Worm (Caenorhabditis elegans) whole organism, L3 larva: ENCODE results near the gene cec-1.
A peak's percentile ranks its signal among the peaks of the same experiment; 100 is the strongest.

ENCODE experiments used
- R02D3.7 ChIP-seq: fragments of 150-350 bp; optimal IDR thresholded peaks from 2 replicates; lab custom pipeline; 2014; ENCODE audit warnings: missing biosample characterization, missing genetic modification characterization
- ZK546.5 ChIP-seq: sonication (generic microtip); optimal IDR thresholded peaks from 2 replicates; lab custom pipeline; 2017; ENCODE audit warnings: missing biosample characterization, missing genetic modification characterization
- aly-2 ChIP-seq: fragments of 150-350 bp; optimal IDR thresholded peaks from 2 replicates; lab custom pipeline; 2014; ENCODE audit warnings: missing biosample characterization, missing genetic modification characterization
- ceh-82 ChIP-seq: fragments of 150-350 bp; optimal IDR thresholded peaks from 2 replicates; lab custom pipeline; 2014; ENCODE audit warnings: missing biosample characterization, missing genetic modification characterization
- ceh-9 ChIP-seq: sonication (generic microtip); optimal IDR thresholded peaks from 2 replicates; lab custom pipeline; 2018; ENCODE audit warnings: missing biosample characterization, missing genetic modification characterization
- egl-27 ChIP-seq: sonication (generic microtip); optimal IDR thresholded peaks from 4 replicates; lab custom pipeline; 2017; ENCODE audit warnings: missing biosample characterization, missing genetic modification reagents, missing genetic modification characterization
- egl-5 ChIP-seq: fragments of 150-350 bp; optimal IDR thresholded peaks from 2 replicates; lab custom pipeline; 2017; ENCODE audit warnings: missing biosample characterization, missing genetic modification reagents, missing genetic modification characterization, inconsistent platforms
- elt-2 ChIP-seq: sonication (generic microtip); optimal IDR thresholded peaks from 2 replicates; lab custom pipeline; 2016; ENCODE audit warnings: missing genetic modification reagents, mild to moderate bottlenecking, missing genetic modification characterization, missing compliant biosample characterization
- eor-1 ChIP-seq, 2 experiments: fragments of 150-350 bp; optimal IDR thresholded peaks; 2 replicates each; lab custom pipeline; 2014 to 2018; ENCODE audit warnings: missing biosample characterization in 2 of 2, missing genetic modification characterization in 2 of 2
- fkh-10 ChIP-seq: sonication (generic microtip); optimal IDR thresholded peaks from 2 replicates; lab custom pipeline; 2017; ENCODE audit warnings: missing biosample characterization, missing genetic modification reagents, missing genetic modification characterization
- fos-1 ChIP-seq: fragments of 150-350 bp; optimal IDR thresholded peaks from 2 replicates; lab custom pipeline; 2014; ENCODE audit warnings: missing biosample characterization, missing genetic modification characterization
- hmg-11 ChIP-seq: sonication (generic microtip); optimal IDR thresholded peaks from 2 replicates; lab custom pipeline; 2016; ENCODE audit warnings: missing genetic modification characterization, missing compliant biosample characterization
- jun-1 ChIP-seq: fragments of 150-350 bp; optimal IDR thresholded peaks from 2 replicates; lab custom pipeline; 2014; ENCODE audit warnings: missing biosample characterization, missing genetic modification reagents, missing genetic modification characterization
- lin-39 ChIP-seq: fragments of 150-350 bp; optimal IDR thresholded peaks from 2 replicates; lab custom pipeline; 2018; ENCODE audit warnings: missing biosample characterization, missing genetic modification reagents, missing genetic modification characterization
- mdl-1 ChIP-seq: fragments of 150-350 bp; optimal IDR thresholded peaks from 2 replicates; lab custom pipeline; 2014; ENCODE audit warnings: missing biosample characterization, missing genetic modification characterization
- nfya-1 ChIP-seq: sonication (generic microtip); optimal IDR thresholded peaks from 2 replicates; lab custom pipeline; 2017; ENCODE audit warnings: missing genetic modification characterization, mild to moderate bottlenecking, missing compliant biosample characterization, antibody characterized with exemption, moderate library complexity; ENCODE audit not compliant: insufficient read depth
- nhr-11 ChIP-seq: fragments of 150-350 bp; optimal IDR thresholded peaks from 2 replicates; lab custom pipeline; 2014; ENCODE audit warnings: missing biosample characterization, missing genetic modification characterization
- nhr-12 ChIP-seq: fragments of 150-350 bp; optimal IDR thresholded peaks from 2 replicates; lab custom pipeline; 2014; ENCODE audit warnings: missing biosample characterization, missing genetic modification characterization
- nhr-23 ChIP-seq: fragments of 150-350 bp; optimal IDR thresholded peaks from 2 replicates; lab custom pipeline; 2014; ENCODE audit warnings: missing biosample characterization, missing genetic modification reagents, missing genetic modification characterization
- nhr-237 ChIP-seq: fragments of 150-350 bp; optimal IDR thresholded peaks from 2 replicates; lab custom pipeline; 2014; ENCODE audit warnings: missing biosample characterization, missing genetic modification characterization
- nhr-25 ChIP-seq: sonication (generic microtip); optimal IDR thresholded peaks from 2 replicates; lab custom pipeline; 2017; ENCODE audit warnings: missing biosample characterization, missing genetic modification characterization
- nhr-28 ChIP-seq: fragments of 150-350 bp; optimal IDR thresholded peaks from 2 replicates; lab custom pipeline; 2014; ENCODE audit warnings: missing biosample characterization, missing genetic modification characterization
- nhr-43 ChIP-seq: sonication (generic microtip); optimal IDR thresholded peaks from 2 replicates; lab custom pipeline; 2016; ENCODE audit warnings: mild to moderate bottlenecking, missing genetic modification characterization, missing compliant biosample characterization; ENCODE audit not compliant: poor library complexity, severe bottlenecking
- nhr-67 ChIP-seq: fragments of 150-350 bp; optimal IDR thresholded peaks from 2 replicates; lab custom pipeline; 2014; ENCODE audit warnings: missing biosample characterization, missing genetic modification characterization
- pha-4 ChIP-seq: fragments of 150-350 bp; optimal IDR thresholded peaks from 2 replicates; lab custom pipeline; 2014; ENCODE audit warnings: missing biosample characterization, missing genetic modification reagents, missing genetic modification characterization
- pqm-1 ChIP-seq: fragments of 150-350 bp; optimal IDR thresholded peaks from 2 replicates; lab custom pipeline; 2017; ENCODE audit warnings: missing biosample characterization, missing genetic modification characterization, inconsistent platforms
- sea-2 ChIP-seq: fragments of 150-350 bp; sonication (generic microtip); optimal IDR thresholded peaks from 4 replicates; lab custom pipeline; 2014; ENCODE audit warnings: missing biosample characterization, missing genetic modification reagents, missing genetic modification characterization
- snpc-4 ChIP-seq: fragments of 150-350 bp; optimal IDR thresholded peaks from 2 replicates; lab custom pipeline; 2014; ENCODE audit warnings: missing biosample characterization, missing genetic modification characterization
- tbx-2 ChIP-seq: sonication (generic microtip); optimal IDR thresholded peaks from 2 replicates; lab custom pipeline; 2016; ENCODE audit warnings: mild to moderate bottlenecking, missing genetic modification characterization, missing compliant biosample characterization
- unc-39 ChIP-seq: sonication (generic microtip); optimal IDR thresholded peaks from 4 replicates; lab custom pipeline; 2017; ENCODE audit warnings: missing biosample characterization, missing genetic modification characterization
- unc-62 ChIP-seq: fragments of 150-350 bp; sonication (generic microtip); optimal IDR thresholded peaks from 4 replicates; lab custom pipeline; 2014; ENCODE audit warnings: missing biosample characterization, missing genetic modification reagents, missing genetic modification characterization
- zag-1 ChIP-seq: fragments of 150-350 bp; optimal IDR thresholded peaks from 2 replicates; lab custom pipeline; 2014; ENCODE audit warnings: missing biosample characterization, missing genetic modification characterization

The cec-1 gene

DNA sequence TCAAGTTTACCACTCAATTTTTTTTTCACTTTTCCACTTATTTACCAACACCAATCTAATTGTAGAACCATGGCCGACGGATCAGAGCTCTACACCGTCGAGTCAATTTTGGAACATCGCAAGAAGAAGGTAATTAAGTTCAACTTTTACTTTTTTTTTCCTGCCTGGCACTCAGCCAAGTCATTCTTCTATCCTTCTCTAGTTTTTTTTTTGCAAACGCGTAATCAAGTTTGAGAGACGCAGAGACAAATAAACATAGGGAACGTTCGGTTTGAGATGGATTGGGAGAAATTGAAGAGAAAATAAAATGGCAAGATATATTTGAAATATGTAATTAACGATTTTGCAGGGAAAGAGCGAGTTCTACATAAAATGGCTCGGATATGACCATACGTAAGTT lies at the start of gene cec-1:
Gene cec-1, plus strand, starts transcription at position 63 of the 400 bp plus-strand sequence.
- TF ChIP-seq fkh-10 (GFP tag; lab: Kevin White, UChicago) (no peak), snpc-4 (tag; lab: Kevin White, UChicago) (no peak), egl-5 (tag; lab: Kevin White, UChicago) (no peak), fos-1 (tag; lab: Kevin White, UChicago) (no peak), lin-39 (tag; lab: Kevin White, UChicago) (no peak), nhr-237 (tag; lab: Kevin White, UChicago) (no peak), sea-2 (GFP tag; lab: Kevin White, UChicago) (no peak), nhr-25 (tag; lab: Kevin White, UChicago) (peak; percentile 14), ceh-9 (tag; lab: Kevin White, UChicago) (no peak), nhr-23 (tag; lab: Kevin White, UChicago) (peak; percentile 12), nhr-28 (no peak), pha-4 (peak; percentile 35), nhr-11 (tag; lab: Kevin White, UChicago) (no peak), nfya-1 (tag; lab: Kevin White, UChicago) (peak; percentile 35)

DNA sequence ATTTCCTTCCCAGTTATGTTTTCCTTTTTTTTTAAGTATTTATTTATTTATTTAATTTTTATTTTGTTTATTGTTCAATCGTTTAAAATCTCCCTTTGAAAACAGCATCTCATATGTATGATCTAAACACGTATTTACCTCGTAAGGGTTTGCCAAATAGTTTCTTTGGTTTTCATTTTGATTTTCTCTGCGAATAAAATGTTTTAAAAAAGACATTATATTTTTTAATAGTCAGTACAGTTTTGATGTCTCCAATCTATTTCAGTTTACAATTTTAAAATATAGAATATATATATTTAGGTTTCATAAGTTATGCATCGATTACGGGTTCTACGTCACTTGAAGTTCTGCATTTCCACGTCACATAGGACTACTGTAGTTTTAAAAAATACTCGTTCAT lies 45.5 kb upstream of the cec-1 start, which contains the start of gene R05D3.12:
Gene R05D3.12, plus strand, starts transcription at position 301 of the 400 bp plus-strand sequence.
- no peak for TF ChIP-seq nhr-12
- TF ChIP-seq sea-2 (GFP tag; lab: Kevin White, UChicago) = no peak
- no peak for TF ChIP-seq zag-1 (tag; lab: Kevin White, UChicago)
- no peak for TF ChIP-seq mdl-1 (tag; lab: Kevin White, UChicago)
- TF ChIP-seq aly-2 (tag; lab: Kevin White, UChicago) = no peak
- no peak for TF ChIP-seq elt-2 (tag; lab: Kevin White, UChicago)
- no peak for TF ChIP-seq ceh-9 (tag; lab: Kevin White, UChicago)
- TF ChIP-seq eor-1 (tag; optimal IDR thresholded peaks at IDR 0.05; lab: Kevin White, UChicago) = no peak
- TF ChIP-seq nhr-25 (tag; lab: Kevin White, UChicago) = no peak
- no peak for TF ChIP-seq nhr-28
- TF ChIP-seq nhr-11 (tag; lab: Kevin White, UChicago) = no peak
- TF ChIP-seq nhr-67 (tag; lab: Kevin White, UChicago) = no peak
- TF ChIP-seq snpc-4 (tag; lab: Kevin White, UChicago) = no peak
- TF ChIP-seq unc-62 (GFP tag; lab: Kevin White, UChicago) = no peak
- no peak for TF ChIP-seq pqm-1
- no peak for TF ChIP-seq jun-1
- no peak for TF ChIP-seq R02D3.7 (tag; lab: Kevin White, UChicago)
- no peak for TF ChIP-seq unc-39 (tag; lab: Kevin White, UChicago)
- no peak for TF ChIP-seq egl-27

DNA sequence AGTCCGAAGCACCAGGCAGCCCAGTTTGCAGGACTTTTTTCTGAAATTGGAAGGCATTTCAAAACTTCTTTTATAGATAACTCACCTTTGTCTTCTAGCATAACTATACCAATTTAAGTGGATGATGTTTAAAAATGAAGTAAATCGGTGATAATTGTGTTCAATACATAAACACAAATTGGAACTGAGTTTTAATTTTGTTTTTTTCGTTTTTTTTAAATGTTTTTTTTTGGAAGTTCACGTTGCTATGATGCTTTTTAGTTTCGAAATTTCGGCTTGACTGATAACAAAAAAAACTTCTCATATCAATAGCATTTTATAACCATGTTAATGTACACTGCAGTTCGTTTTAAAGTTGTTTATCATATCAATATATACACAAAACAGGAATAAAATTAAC lies 36.6 kb upstream of the cec-1 start, which contains the start of gene ZK353.4:
Gene ZK353.4, minus strand, starts transcription at position 101 of the 400 bp plus-strand sequence.
- TF ChIP-seq tbx-2 (no peak), nhr-43 (tag; lab: Kevin White, UChicago) (no peak), zag-1 (tag; lab: Kevin White, UChicago) (no peak), eor-1 (tag; optimal IDR thresholded peaks at IDR 0.05; lab: Kevin White, UChicago) (no peak), jun-1 (no peak), ceh-82 (tag; lab: Kevin White, UChicago) (no peak), ZK546.5 (no peak), sea-2 (GFP tag; lab: Kevin White, UChicago) (no peak)

DNA sequence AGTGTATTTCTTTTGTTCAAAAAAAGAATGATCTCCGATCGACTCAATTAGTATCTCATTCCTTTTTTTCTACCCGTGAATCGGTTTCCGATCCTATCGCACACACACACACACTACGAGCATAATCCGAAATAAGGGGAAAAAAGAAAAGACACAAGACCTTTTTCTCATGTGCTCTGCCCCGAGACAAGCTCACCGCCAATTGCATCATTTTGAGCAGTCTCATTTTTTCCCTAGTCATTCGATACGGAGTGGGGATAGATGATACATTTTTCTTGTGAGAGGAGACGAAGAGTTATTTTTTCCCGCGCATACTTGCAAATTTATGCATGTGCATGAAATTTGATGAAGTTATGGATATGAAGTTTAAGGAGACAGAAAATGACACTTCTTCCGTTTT lies 33.8 kb upstream of the cec-1 start:
- TF ChIP-seq lin-39 (tag; lab: Kevin White, UChicago) (peak; percentile 50), fkh-10 (GFP tag; lab: Kevin White, UChicago) (peak; percentile 29), nfya-1 (tag; lab: Kevin White, UChicago) (peak; percentile 71), tbx-2 (peak; percentile 10), egl-27 (no peak), hmg-11 (tag; lab: Kevin White, UChicago) (peak; percentile 38)
